Worm (Caenorhabditis elegans) whole organism, L2 larva: ENCODE results near the gene sra-13.

Experiments used
- egl-27 ChIP-seq: sonication (generic microtip); optimal IDR thresholded peaks from 3 replicates; lab custom pipeline; 2017; ENCODE audit warnings: missing biosample characterization, missing genetic modification reagents, missing genetic modification characterization
- mab-5 ChIP-seq: fragments of 150-350 bp; optimal IDR thresholded peaks from 2 replicates; lab custom pipeline; 2014; ENCODE audit warnings: missing biosample characterization, missing genetic modification characterization
- nhr-12 ChIP-seq: fragments of 150-350 bp; optimal IDR thresholded peaks from 2 replicates; lab custom pipeline; 2014; ENCODE audit warnings: missing biosample characterization, missing genetic modification characterization
- nhr-25 ChIP-seq: fragments of 150-350 bp; sonication (generic microtip); optimal IDR thresholded peaks from 3 replicates; lab custom pipeline; 2014; ENCODE audit warnings: missing biosample characterization, missing genetic modification characterization
- snpc-4 ChIP-seq: fragments of 150-350 bp; optimal IDR thresholded peaks from 2 replicates; lab custom pipeline; 2014; ENCODE audit warnings: missing biosample characterization, missing genetic modification characterization
- unc-62 ChIP-seq: fragments of 150-350 bp; optimal IDR thresholded peaks from 2 replicates; lab custom pipeline; 2014; ENCODE audit warnings: missing biosample characterization, missing genetic modification reagents, missing genetic modification characterization
- ztf-11 ChIP-seq: sonication (generic microtip); optimal IDR thresholded peaks from 2 replicates; lab custom pipeline; 2017; ENCODE audit warnings: missing biosample characterization, missing genetic modification characterization
- ztf-4 ChIP-seq: fragments of 150-350 bp; optimal IDR thresholded peaks from 2 replicates; lab custom pipeline; 2014; ENCODE audit warnings: missing biosample characterization, missing genetic modification characterization

- TF ChIP-seq egl-27 (tag; lab: Kevin White, UChicago) (peak; percentile 40), unc-62 (GFP tag; lab: Kevin White, UChicago) (no peak), nhr-12 (tag; lab: Kevin White, UChicago) (no peak), snpc-4 (no peak), ztf-4 (tag; lab: Kevin White, UChicago) (no peak), nhr-25 (tag; lab: Kevin White, UChicago) (peak; percentile 66), mab-5 (tag; lab: Kevin White, UChicago) (no peak), ztf-11 (tag; lab: Kevin White, UChicago) (no peak)
Observed at ce11 chrII:8440792-8441191, 33.3 kb downstream of the sra-13 start.
